Fruit fly (Drosophila melanogaster) whole organism, embryonic: Measurements from ENCODE around the gene CG9737.

Experiments used
- Atf3 ChIP-seq: fragments of 200-800 bp; sonication (Bioruptor generic); optimal IDR thresholded peaks from 3 replicates; lab custom pipeline; 2016; ENCODE audit warnings: missing biosample characterization, missing genetic modification characterization
- BtbVII ChIP-seq: fragments of 200-800 bp; sonication (Bioruptor generic); optimal IDR thresholded peaks from 3 replicates; lab custom pipeline; 2017; ENCODE audit warnings: missing biosample characterization, mild to moderate bottlenecking, missing genetic modification characterization
- CG10543 ChIP-seq: fragments of 200-800 bp; sonication (Bioruptor generic); optimal IDR thresholded peaks from 3 replicates; lab custom pipeline; 2017; ENCODE audit warnings: missing biosample characterization, mild to moderate bottlenecking, missing genetic modification characterization, moderate library complexity
- CG10959 ChIP-seq: fragments of 200-800 bp; sonication (Bioruptor generic); IDR thresholded peaks from 2 replicates; pipeline ENCODE4 v1.3.6; 2022; ENCODE audit warnings: missing biosample characterization, missing genetic modification characterization
- CG10979 ChIP-seq: fragments of 200-800 bp; sonication (Bioruptor generic); optimal IDR thresholded peaks from 2 replicates; lab custom pipeline; 2018; ENCODE audit warnings: missing biosample characterization, mild to moderate bottlenecking, missing genetic modification characterization, moderate library complexity
- CG11696 ChIP-seq: fragments of 200-800 bp; sonication (Bioruptor generic); IDR thresholded peaks from 2 replicates; pipeline ENCODE4 v1.3.6; 2022; ENCODE audit warnings: missing biosample characterization, missing genetic modification characterization
- CG12299 ChIP-seq: fragments of 200-800 bp; sonication (Bioruptor generic); optimal IDR thresholded peaks from 2 replicates; lab custom pipeline; 2018; ENCODE audit warnings: missing biosample characterization, mild to moderate bottlenecking, missing genetic modification characterization
- CG16813 ChIP-seq: fragments of 200-800 bp; sonication (Bioruptor generic); IDR thresholded peaks from 3 replicates; pipeline ENCODE4 v1.3.6; 2022; ENCODE audit warnings: missing biosample characterization, missing genetic modification characterization; ENCODE audit not compliant: partially characterized antibody
- CG17328 ChIP-seq: fragments of 200-800 bp; sonication (Bioruptor generic); IDR thresholded peaks from 2 replicates; pipeline ENCODE4 v1.3.6; 2022; ENCODE audit warnings: missing biosample characterization, missing genetic modification characterization
- CG17361 ChIP-seq: fragments of 200-800 bp; sonication (Bioruptor generic); IDR thresholded peaks from 3 replicates; pipeline ENCODE4 v1.3.6; 2022; ENCODE audit warnings: missing biosample characterization, missing genetic modification characterization
- CG18262 ChIP-seq: fragments of 200-800 bp; optimal IDR thresholded peaks from 3 replicates; lab custom pipeline; 2019; ENCODE audit warnings: missing biosample characterization, mild to moderate bottlenecking, missing genetic modification characterization, moderate library complexity
- CG18599 ChIP-seq: fragments of 200-800 bp; sonication (Bioruptor generic); optimal IDR thresholded peaks from 3 replicates; lab custom pipeline; 2017; ENCODE audit warnings: missing biosample characterization, missing genetic modification characterization, mild to moderate bottlenecking, moderate library complexity, missing genetic modification reagents
- CG2678 ChIP-seq: fragments of 200-800 bp; sonication (Bioruptor generic); optimal IDR thresholded peaks from 3 replicates; lab custom pipeline; 2019; ENCODE audit warnings: missing biosample characterization, mild to moderate bottlenecking, missing genetic modification characterization, moderate library complexity
- CG2712 ChIP-seq: fragments of 200-800 bp; optimal IDR thresholded peaks from 3 replicates; lab custom pipeline; 2019; ENCODE audit warnings: missing biosample characterization, mild to moderate bottlenecking, missing genetic modification characterization, moderate library complexity
- CG31388 ChIP-seq: fragments of 200-800 bp; sonication (Bioruptor generic); optimal IDR thresholded peaks from 2 replicates; lab custom pipeline; 2016; ENCODE audit warnings: missing biosample characterization, missing genetic modification characterization
- CG32532 ChIP-seq: fragments of 200-800 bp; sonication (Bioruptor generic); IDR thresholded peaks from 2 replicates; pipeline ENCODE4 v1.3.6; 2022; ENCODE audit warnings: missing biosample characterization, missing genetic modification characterization
- CG32772 ChIP-seq: fragments of 200-800 bp; sonication (Bioruptor generic); IDR thresholded peaks from 2 replicates; pipeline ENCODE4 v1.3.6; 2022; ENCODE audit warnings: missing biosample characterization, missing genetic modification characterization
- CG3281 ChIP-seq: fragments of 200-800 bp; sonication (Bioruptor generic); optimal IDR thresholded peaks from 3 replicates; lab custom pipeline; 2017; ENCODE audit warnings: missing biosample characterization, mild to moderate bottlenecking, missing genetic modification characterization
- CG4424 ChIP-seq: fragments of 200-800 bp; sonication (Bioruptor generic); optimal IDR thresholded peaks from 3 replicates; lab custom pipeline; 2016; ENCODE audit warnings: missing biosample characterization, missing genetic modification characterization
- CG6254 ChIP-seq: fragments of 200-800 bp; sonication (Bioruptor generic); optimal IDR thresholded peaks from 3 replicates; lab custom pipeline; 2017; ENCODE audit warnings: mild to moderate bottlenecking, missing biosample characterization, missing genetic modification reagents, missing genetic modification characterization
- CG7556 ChIP-seq: fragments of 200-800 bp; sonication (Bioruptor generic); optimal IDR thresholded peaks from 2 replicates; lab custom pipeline; 2017; ENCODE audit warnings: missing biosample characterization, mild to moderate bottlenecking, missing genetic modification characterization
- CG7745 ChIP-seq: fragments of 200-800 bp; sonication (Bioruptor generic); optimal IDR thresholded peaks from 2 replicates; lab custom pipeline; 2018; ENCODE audit warnings: missing biosample characterization, mild to moderate bottlenecking, missing genetic modification characterization, moderate library complexity
- CG8281 ChIP-seq: fragments of 200-800 bp; sonication (Bioruptor generic); optimal IDR thresholded peaks from 2 replicates; lab custom pipeline; 2018; ENCODE audit warnings: missing biosample characterization, mild to moderate bottlenecking, missing genetic modification characterization, moderate library complexity
- CoRest ChIP-seq: fragments of 200-800 bp; sonication (Bioruptor generic); optimal IDR thresholded peaks from 3 replicates; lab custom pipeline; 2018; ENCODE audit warnings: missing biosample characterization, mild to moderate bottlenecking, missing genetic modification characterization, moderate library complexity
- Dip2 ChIP-seq: fragments of 200-800 bp; sonication (Bioruptor generic); IDR thresholded peaks from 2 replicates; pipeline ENCODE4 v1.3.6; 2022; ENCODE audit warnings: missing biosample characterization, missing genetic modification characterization
- E2f1 ChIP-seq: fragments of 200-800 bp; sonication (Bioruptor generic); IDR thresholded peaks from 2 replicates; pipeline ENCODE4 v1.3.6; 2022; ENCODE audit warnings: missing biosample characterization, missing genetic modification characterization
- Fer3 ChIP-seq: fragments of 200-800 bp; sonication (Bioruptor generic); optimal IDR thresholded peaks from 2 replicates; lab custom pipeline; 2018; ENCODE audit warnings: missing biosample characterization, mild to moderate bottlenecking, missing genetic modification characterization, moderate library complexity
- Gug ChIP-seq: fragments of 200-800 bp; sonication (Bioruptor generic); IDR thresholded peaks from 4 replicates; pipeline ENCODE4 v1.3.6; 2022; ENCODE audit warnings: missing biosample characterization, missing genetic modification characterization
- HHEX ChIP-seq: fragments of 200-800 bp; sonication (Bioruptor generic); optimal IDR thresholded peaks from 3 replicates; lab custom pipeline; 2017; ENCODE audit warnings: missing biosample characterization, mild to moderate bottlenecking, missing genetic modification characterization, missing genetic modification reagents
- Hr39 ChIP-seq: fragments of >200 bp; optimal IDR thresholded peaks from 2 replicates; lab custom pipeline; 2017
- Lim3 ChIP-seq: fragments of 200-800 bp; sonication (Bioruptor generic); IDR thresholded peaks from 2 replicates; pipeline ENCODE4 v1.3.6; 2022; ENCODE audit warnings: missing biosample characterization, missing genetic modification characterization
- Xrp1 ChIP-seq: fragments of 200-800 bp; sonication (Bioruptor generic); IDR thresholded peaks from 2 replicates; pipeline ENCODE4 v1.3.6; 2022; ENCODE audit warnings: missing biosample characterization, missing genetic modification characterization
- cato ChIP-seq: fragments of 200-800 bp; sonication (Bioruptor generic); optimal IDR thresholded peaks from 2 replicates; lab custom pipeline; 2016; ENCODE audit warnings: missing biosample characterization, missing genetic modification characterization, borderline replicate concordance
- chif ChIP-seq, 2 experiments: fragments of 200-800 bp; sonication (Bioruptor generic); optimal IDR thresholded peaks; 3 replicates each; lab custom pipeline; 2016; ENCODE audit warnings: missing biosample characterization in 2 of 2, missing genetic modification characterization in 2 of 2
- dmrt11E ChIP-seq: fragments of 200-800 bp; sonication (Bioruptor generic); optimal IDR thresholded peaks from 3 replicates; lab custom pipeline; 2018; ENCODE audit warnings: missing biosample characterization, mild to moderate bottlenecking, missing genetic modification characterization, moderate library complexity
- dysf ChIP-seq: fragments of 200-800 bp; sonication (Bioruptor generic); IDR thresholded peaks from 3 replicates; pipeline ENCODE4 v1.3.6; 2022; ENCODE audit warnings: missing biosample characterization, missing genetic modification characterization
- hkb ChIP-seq, 2 experiments: fragments of 200-800 bp in 1 of 2; fragments of >200 bp in 1 of 2; sonication (Bioruptor generic) in 1 of 2; IDR thresholded peaks in 1 of 2; optimal IDR thresholded peaks in 1 of 2; 2 replicates each; pipeline versions ENCODE4 v1.3.6 to Lab custom; 2017 to 2022; ENCODE audit warnings: missing biosample characterization in 1 of 2, missing genetic modification characterization in 1 of 2
- inv ChIP-seq: fragments of 200-800 bp; sonication (Bioruptor generic); IDR thresholded peaks from 2 replicates; pipeline ENCODE4 v1.3.6; 2022; ENCODE audit warnings: missing biosample characterization, missing genetic modification characterization; ENCODE audit not compliant: partially characterized antibody
- jigr1 ChIP-seq: fragments of 200-800 bp; sonication (Bioruptor generic); IDR thresholded peaks from 3 replicates; pipeline ENCODE4 v1.3.6; 2022; ENCODE audit warnings: missing biosample characterization, missing genetic modification characterization
- nmo ChIP-seq: fragments of 200-800 bp; sonication (Bioruptor generic); optimal IDR thresholded peaks from 2 replicates; lab custom pipeline; 2018; ENCODE audit warnings: missing biosample characterization, mild to moderate bottlenecking, missing genetic modification characterization, moderate library complexity
- nom ChIP-seq: fragments of 200-800 bp; sonication (Bioruptor generic); optimal IDR thresholded peaks from 2 replicates; lab custom pipeline; 2017; ENCODE audit warnings: missing biosample characterization, missing genetic modification characterization, mild to moderate bottlenecking, moderate library complexity, missing genetic modification reagents
- pfk ChIP-seq: fragments of 200-800 bp; sonication (Bioruptor generic); optimal IDR thresholded peaks from 2 replicates; lab custom pipeline; 2018; ENCODE audit warnings: missing biosample characterization, mild to moderate bottlenecking, missing genetic modification characterization, moderate library complexity
- phol ChIP-seq: fragments of 200-800 bp; sonication (Bioruptor generic); optimal IDR thresholded peaks from 3 replicates; lab custom pipeline; 2018; ENCODE audit warnings: missing biosample characterization, mild to moderate bottlenecking, missing genetic modification characterization, moderate library complexity
- pnt ChIP-seq: fragments of 200-800 bp; sonication (Bioruptor generic); optimal IDR thresholded peaks from 3 replicates; lab custom pipeline; 2016; ENCODE audit warnings: missing biosample characterization, missing genetic modification characterization
- prd ChIP-seq, 3 experiments: fragments of >200 bp in 2 of 3; fragments of 200-800 bp in 1 of 3; sonication (Bioruptor generic) in 1 of 3; optimal IDR thresholded peaks in 2 of 3; IDR thresholded peaks in 1 of 3; 2 replicates in 2 of 3; 3 replicates in 1 of 3; pipeline versions ENCODE4 v1.3.6 to Lab custom; 2017 to 2022; ENCODE audit warnings: missing biosample characterization in 1 of 3, missing genetic modification characterization in 1 of 3
- sd ChIP-seq: fragments of 200-800 bp; sonication (Bioruptor generic); optimal IDR thresholded peaks from 3 replicates; lab custom pipeline; 2018; ENCODE audit warnings: missing biosample characterization, mild to moderate bottlenecking, missing genetic modification characterization, moderate library complexity
- sob ChIP-seq: fragments of 200-800 bp; sonication (Bioruptor generic); IDR thresholded peaks from 2 replicates; pipeline ENCODE4 v1.3.6; 2022; ENCODE audit warnings: missing biosample characterization, missing genetic modification characterization
- ttk ChIP-seq: fragments of 200-800 bp; sonication (Bioruptor generic); IDR thresholded peaks from 2 replicates; pipeline ENCODE4 v2.1.2; 2022; ENCODE audit warnings: missing biosample characterization, missing genetic modification characterization
- zen ChIP-seq: fragments of 200-800 bp; sonication (Bioruptor generic); optimal IDR thresholded peaks from 3 replicates; lab custom pipeline; 2018; ENCODE audit warnings: missing biosample characterization, mild to moderate bottlenecking, missing genetic modification characterization, moderate library complexity

CG9737 gene

DNA sequence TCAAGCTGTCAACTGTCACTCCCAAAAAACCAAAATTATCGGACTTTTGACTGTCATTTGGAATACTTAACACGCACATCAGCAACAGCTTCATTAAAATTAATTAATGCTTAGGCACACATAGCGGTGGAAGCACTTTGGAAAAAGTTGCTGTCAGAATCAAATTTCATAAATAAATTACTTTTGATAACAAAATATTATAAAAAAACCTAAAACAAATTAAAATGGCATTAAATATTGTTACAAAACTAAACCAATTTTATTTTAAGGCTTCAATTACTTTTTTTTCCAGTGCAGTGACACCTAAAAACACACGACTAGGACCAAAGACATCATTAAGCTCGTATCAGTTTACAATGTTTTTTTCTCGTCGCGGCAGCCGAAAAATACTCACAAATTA, 13.1 kb upstream of the CG9737 start (continued):
- TF ChIP-seq CG8281 = no peak
- TF ChIP-seq CG7556 (GFP tag; lab: Kevin White, UChicago) = no peak
- no peak for TF ChIP-seq Fer3 (tag; lab: Kevin White, UChicago)
- no peak for TF ChIP-seq Atf3 (GFP tag; lab: Kevin White, UChicago)
- no peak for TF ChIP-seq Hr39 (lab: Kevin White, UChicago)
- 0 out of 2 replicates have a peak, but pooled peaks have one; percentile 13 for TF ChIP-seq CG17328
- no peak for TF ChIP-seq sd (tag; lab: Kevin White, UChicago)
- TF ChIP-seq CG2712 = peak; percentile 22
- no peak for TF ChIP-seq CG3281 (GFP tag; lab: Kevin White, UChicago)
- no peak for TF ChIP-seq zen (tag; lab: Kevin White, UChicago)
- no peak for TF ChIP-seq pnt (GFP tag; lab: Kevin White, UChicago)
- no peak for TF ChIP-seq CG10959 (GFP tag; lab: Robert Waterston, UW)
- TF ChIP-seq prd (optimal IDR thresholded peaks at IDR 0.05; lab: Kevin White, UChicago) = no peak
- peak; percentile 41; the same call in 1 of the 3 replicates for TF ChIP-seq prd (GFP tag; IDR thresholded peaks at IDR 0.05; lab: Robert Waterston, UW)
- TF ChIP-seq nom (GFP tag; lab: Kevin White, UChicago) = no peak
- TF ChIP-seq CG32772 (GFP tag; lab: Robert Waterston, UW) = 0 out of 2 replicates have a peak, but pooled peaks have one; percentile 21
- TF ChIP-seq Dip2 (GFP tag; lab: Robert Waterston, UW) = no peak
- TF ChIP-seq sob (GFP tag; lab: Robert Waterston, UW) = no peak
- no peak for TF ChIP-seq CG18599
- no peak for TF ChIP-seq CG4424 (GFP tag; lab: Kevin White, UChicago)
- no peak for TF ChIP-seq CG32532 (GFP tag; lab: Robert Waterston, UW)
- peak; percentile 19 for TF ChIP-seq phol (tag; lab: Kevin White, UChicago)
- peak; percentile 26 for TF ChIP-seq CG18262 (tag; lab: Kevin White, UChicago)
- TF ChIP-seq HHEX (GFP tag; lab: Kevin White, UChicago) = no peak
- TF ChIP-seq hkb (optimal IDR thresholded peaks at IDR 0.05; lab: Kevin White, UChicago) = no peak
- 0 out of 2 replicates have a peak, but pooled peaks have one; percentile 13 for TF ChIP-seq hkb (GFP tag; IDR thresholded peaks at IDR 0.05; lab: Robert Waterston, UW)
- TF ChIP-seq jigr1 (GFP tag; lab: Robert Waterston, UW) = no peak
- no peak for TF ChIP-seq Lim3 (GFP tag; lab: Robert Waterston, UW)
- TF ChIP-seq dysf = 0 out of 3 replicates have a peak, but pooled peaks have one; percentile 5
- peak; percentile 36; the same call in 1 of the 2 replicates for TF ChIP-seq CG11696
- TF ChIP-seq inv (GFP tag; lab: Robert Waterston, UW) = no peak
- TF ChIP-seq BtbVII = no peak
- TF ChIP-seq pfk = no peak
- 0 out of 3 replicates have a peak, but pooled peaks have one; percentile 19 for TF ChIP-seq CG17361
- TF ChIP-seq CG6254 (GFP tag; lab: Kevin White, UChicago) = no peak
- no peak for TF ChIP-seq CG7745
- peak; percentile 27; the same call in 1 of the 2 replicates for TF ChIP-seq E2f1
- TF ChIP-seq CG16813 (GFP tag; lab: Robert Waterston, UW) = no peak
- no peak for TF ChIP-seq CG12299
- no peak for TF ChIP-seq CG10543 (GFP tag; lab: Kevin White, UChicago)
- TF ChIP-seq dmrt11E (tag; lab: Kevin White, UChicago) = peak; percentile 30
- TF ChIP-seq Gug = no peak
- TF ChIP-seq CG31388 (GFP tag; lab: Kevin White, UChicago) = no peak
- peak; percentile 7 for TF ChIP-seq CG10979 (tag; lab: Kevin White, UChicago)
- no peak for TF ChIP-seq CG2678
- TF ChIP-seq Xrp1 (GFP tag; lab: Robert Waterston, UW) = 0 out of 2 replicates have a peak, but pooled peaks have one; percentile 23
- TF ChIP-seq ttk = no peak
- no peak for TF ChIP-seq CoRest
- no peak for TF ChIP-seq cato (GFP tag; lab: Kevin White, UChicago)
- TF ChIP-seq nmo (GFP tag; lab: Kevin White, UChicago) = peak; percentile 6
- no peak for TF ChIP-seq chif (GFP tag; optimal IDR thresholded peaks at IDR 0.05; lab: Kevin White, UChicago)
